Fruit fly (Drosophila melanogaster) whole organism, prepupa: ENCODE measurements around the gene Sac1.
A peak's percentile ranks its signal among the peaks of the same experiment; 100 is the strongest.

Experiments
- CG10631 ChIP-seq: fragments of 200-800 bp; sonication (Bioruptor generic); optimal IDR thresholded peaks from 2 replicates; lab custom pipeline; 2016; ENCODE audit warnings: missing biosample characterization, missing genetic modification characterization
- CG11294 ChIP-seq: fragments of 200-800 bp; sonication (Bioruptor generic); IDR thresholded peaks from 2 replicates; pipeline ENCODE4 v1.3.6; 2022; ENCODE audit warnings: missing biosample characterization, missing genetic modification characterization
- CG11762 ChIP-seq: fragments of 200-800 bp; sonication (Bioruptor generic); optimal IDR thresholded peaks from 3 replicates; lab custom pipeline; 2016; ENCODE audit warnings: missing biosample characterization, missing genetic modification characterization; ENCODE audit not compliant: insufficient read depth
- CG11902 ChIP-seq: fragments of 200-800 bp; sonication (Bioruptor generic); optimal IDR thresholded peaks from 3 replicates; lab custom pipeline; 2016; ENCODE audit warnings: missing biosample characterization, missing genetic modification characterization
- CG15336 ChIP-seq: fragments of 200-800 bp; sonication (Bioruptor generic); IDR thresholded peaks from 2 replicates; pipeline ENCODE4 v1.3.6; 2022; ENCODE audit warnings: missing biosample characterization, missing genetic modification characterization
- CG1621 ChIP-seq: fragments of 200-800 bp; sonication (Bioruptor generic); optimal IDR thresholded peaks from 3 replicates; lab custom pipeline; 2018; ENCODE audit warnings: missing biosample characterization, mild to moderate bottlenecking, missing genetic modification characterization
- CG16779 ChIP-seq: fragments of 200-800 bp; sonication (Bioruptor generic); optimal IDR thresholded peaks from 3 replicates; lab custom pipeline; 2017; ENCODE audit warnings: missing biosample characterization, mild to moderate bottlenecking, missing genetic modification characterization
- CG3032 ChIP-seq: fragments of 200-800 bp; optimal IDR thresholded peaks from 2 replicates; lab custom pipeline; 2019; ENCODE audit warnings: missing biosample characterization, mild to moderate bottlenecking, missing genetic modification characterization, moderate library complexity
- CG32006 ChIP-seq: fragments of 200-800 bp; sonication (Bioruptor generic); optimal IDR thresholded peaks from 3 replicates; lab custom pipeline; 2017; ENCODE audit warnings: missing biosample characterization, mild to moderate bottlenecking, missing genetic modification characterization
- CG34406 ChIP-seq: fragments of 200-800 bp; sonication (Bioruptor generic); optimal IDR thresholded peaks from 3 replicates; lab custom pipeline; 2016; ENCODE audit warnings: missing biosample characterization, missing genetic modification characterization
- CG3919 ChIP-seq: fragments of 200-800 bp; sonication (Bioruptor generic); optimal IDR thresholded peaks from 3 replicates; lab custom pipeline; 2016; ENCODE audit warnings: missing biosample characterization, missing genetic modification characterization
- CG4318 ChIP-seq: fragments of 200-800 bp; sonication (Bioruptor generic); optimal IDR thresholded peaks from 3 replicates; lab custom pipeline; 2017; ENCODE audit warnings: missing biosample characterization, mild to moderate bottlenecking, missing genetic modification characterization
- CG6276 ChIP-seq: fragments of 200-800 bp; sonication (Bioruptor generic); optimal IDR thresholded peaks from 2 replicates; lab custom pipeline; 2017; ENCODE audit warnings: missing biosample characterization, mild to moderate bottlenecking, missing genetic modification characterization
- CG6792 ChIP-seq: fragments of 200-800 bp; sonication (Bioruptor generic); optimal IDR thresholded peaks from 3 replicates; lab custom pipeline; 2016; ENCODE audit warnings: missing biosample characterization, missing genetic modification characterization
- CG6854 ChIP-seq: fragments of 200-800 bp; sonication (Bioruptor generic); optimal IDR thresholded peaks from 2 replicates; lab custom pipeline; 2017; ENCODE audit warnings: missing biosample characterization, mild to moderate bottlenecking, missing genetic modification characterization
- CG7368 ChIP-seq: fragments of 200-800 bp; sonication (Bioruptor generic); optimal IDR thresholded peaks from 3 replicates; lab custom pipeline; 2016; ENCODE audit warnings: missing biosample characterization, missing genetic modification characterization
- CG8119 ChIP-seq: fragments of 200-800 bp; sonication (Bioruptor generic); IDR thresholded peaks from 3 replicates; pipeline ENCODE4 v1.3.6; 2022; ENCODE audit warnings: missing biosample characterization, missing genetic modification characterization
- CG8319 ChIP-seq: fragments of 200-800 bp; sonication (Bioruptor generic); optimal IDR thresholded peaks from 3 replicates; lab custom pipeline; 2016; ENCODE audit warnings: missing biosample characterization, missing genetic modification characterization
- CG9139 ChIP-seq: fragments of 200-800 bp; sonication (Bioruptor generic); optimal IDR thresholded peaks from 3 replicates; lab custom pipeline; 2017; ENCODE audit warnings: missing biosample characterization, mild to moderate bottlenecking, missing genetic modification characterization
- Eip75B ChIP-seq: fragments of 200-800 bp; sonication (Bioruptor generic); optimal IDR thresholded peaks from 3 replicates; lab custom pipeline; 2016; ENCODE audit warnings: missing biosample characterization, missing genetic modification characterization
- Eip78C ChIP-seq: fragments of 200-800 bp; sonication (Bioruptor generic); peaks from one replicate; lab custom pipeline; 2016; ENCODE audit warnings: missing biosample characterization, missing genetic modification characterization
- Eip93F ChIP-seq: fragments of 200-800 bp; sonication (Bioruptor generic); optimal IDR thresholded peaks from 2 replicates; lab custom pipeline; 2016; ENCODE audit warnings: missing biosample characterization, mild to moderate bottlenecking, missing genetic modification characterization
- Ets21C ChIP-seq: fragments of 200-800 bp; sonication (Bioruptor generic); optimal IDR thresholded peaks from 3 replicates; lab custom pipeline; 2016; ENCODE audit warnings: missing biosample characterization, missing genetic modification characterization
- Gug ChIP-seq: fragments of 200-800 bp; sonication (Bioruptor generic); IDR thresholded peaks from 2 replicates; pipeline ENCODE4 v1.3.6; 2022; ENCODE audit warnings: missing biosample characterization, missing genetic modification characterization
- Hr4 ChIP-seq: fragments of 200-800 bp; sonication (Bioruptor generic); optimal IDR thresholded peaks from 3 replicates; lab custom pipeline; 2016; ENCODE audit warnings: missing biosample characterization, missing genetic modification characterization
- Lpt ChIP-seq: fragments of 200-800 bp; sonication (Bioruptor generic); optimal IDR thresholded peaks from 3 replicates; lab custom pipeline; 2016; ENCODE audit warnings: missing biosample characterization, missing genetic modification characterization
- Met ChIP-seq: fragments of 200-800 bp; sonication (Bioruptor generic); optimal IDR thresholded peaks from 3 replicates; lab custom pipeline; 2016; ENCODE audit warnings: missing biosample characterization, missing genetic modification characterization
- OdsH ChIP-seq: fragments of 200-800 bp; sonication (Bioruptor generic); optimal IDR thresholded peaks from 3 replicates; lab custom pipeline; 2016; ENCODE audit warnings: missing biosample characterization, missing genetic modification characterization
- Smox ChIP-seq: fragments of 200-800 bp; sonication (Bioruptor generic); optimal IDR thresholded peaks from 3 replicates; lab custom pipeline; 2016; ENCODE audit warnings: missing biosample characterization, missing genetic modification characterization
- Sox102F ChIP-seq: fragments of 200-800 bp; sonication (Bioruptor generic); optimal IDR thresholded peaks from 2 replicates; lab custom pipeline; 2016; ENCODE audit warnings: missing biosample characterization, mild to moderate bottlenecking, missing genetic modification characterization
- Sox14 ChIP-seq: fragments of 200-800 bp; sonication (Bioruptor generic); optimal IDR thresholded peaks from 3 replicates; lab custom pipeline; 2016; ENCODE audit warnings: missing biosample characterization, missing genetic modification characterization
- acj6 ChIP-seq: fragments of 200-800 bp; sonication (Bioruptor generic); optimal IDR thresholded peaks from 3 replicates; lab custom pipeline; 2016; ENCODE audit warnings: missing biosample characterization, missing genetic modification characterization
- cyc ChIP-seq: fragments of 200-800 bp; sonication (Bioruptor generic); optimal IDR thresholded peaks from 3 replicates; lab custom pipeline; 2016; ENCODE audit warnings: missing biosample characterization, missing genetic modification characterization
- dac ChIP-seq: fragments of 200-800 bp; sonication (Bioruptor generic); optimal IDR thresholded peaks from 2 replicates; lab custom pipeline; 2017; ENCODE audit warnings: missing biosample characterization, mild to moderate bottlenecking, missing genetic modification characterization
- dsx ChIP-seq: fragments of 200-800 bp; optimal IDR thresholded peaks from 3 replicates; lab custom pipeline; 2019; ENCODE audit warnings: missing biosample characterization, mild to moderate bottlenecking, missing genetic modification characterization, moderate library complexity; ENCODE audit not compliant: poor library complexity, severe bottlenecking
- esn ChIP-seq: fragments of 200-800 bp; sonication (Bioruptor generic); optimal IDR thresholded peaks from 2 replicates; lab custom pipeline; 2016; ENCODE audit warnings: missing biosample characterization, mild to moderate bottlenecking, missing genetic modification characterization, moderate library complexity
- fd59A ChIP-seq: fragments of 200-800 bp; sonication (Bioruptor generic); optimal IDR thresholded peaks from 2 replicates; lab custom pipeline; 2017; ENCODE audit warnings: missing biosample characterization, mild to moderate bottlenecking, missing genetic modification characterization, missing genetic modification reagents
- fd85E ChIP-seq: fragments of 200-800 bp; sonication (Bioruptor generic); optimal IDR thresholded peaks from 3 replicates; lab custom pipeline; 2016; ENCODE audit warnings: missing biosample characterization, missing genetic modification characterization
- fkh ChIP-seq: fragments of 200-800 bp; sonication (Bioruptor generic); optimal IDR thresholded peaks from 3 replicates; lab custom pipeline; 2017; ENCODE audit warnings: missing biosample characterization, mild to moderate bottlenecking, missing genetic modification characterization, moderate library complexity
- lz ChIP-seq: fragments of 200-800 bp; sonication (Bioruptor generic); optimal IDR thresholded peaks from 3 replicates; lab custom pipeline; 2016; ENCODE audit warnings: missing biosample characterization, missing genetic modification characterization
- net ChIP-seq: fragments of 200-800 bp; sonication (Bioruptor generic); optimal IDR thresholded peaks from 3 replicates; lab custom pipeline; 2016; ENCODE audit warnings: missing biosample characterization, missing genetic modification characterization
- pdm3 ChIP-seq: fragments of 200-800 bp; sonication (Bioruptor generic); optimal IDR thresholded peaks from 3 replicates; lab custom pipeline; 2016; ENCODE audit warnings: missing biosample characterization, missing genetic modification characterization
- salr ChIP-seq, 2 experiments: fragments of 200-800 bp; sonication (Bioruptor generic); optimal IDR thresholded peaks; 3 replicates each; lab custom pipeline; 2016 to 2018; ENCODE audit warnings: missing biosample characterization in 2 of 2, missing genetic modification characterization in 2 of 2, mild to moderate bottlenecking in 1 of 2
- spab ChIP-seq: fragments of 200-800 bp; sonication (Bioruptor generic); optimal IDR thresholded peaks from 2 replicates; lab custom pipeline; 2017; ENCODE audit warnings: missing biosample characterization, mild to moderate bottlenecking, missing genetic modification characterization, missing genetic modification reagents
- ss ChIP-seq, 2 experiments: fragments of 200-800 bp; sonication (Bioruptor generic); optimal IDR thresholded peaks; 2 replicates in 1 of 2; 3 replicates in 1 of 2; lab custom pipeline; 2017 to 2018; ENCODE audit warnings: mild to moderate bottlenecking in 2 of 2, missing biosample characterization in 2 of 2, missing genetic modification characterization in 2 of 2, moderate library complexity in 1 of 2
- svp ChIP-seq: fragments of 200-800 bp; sonication (Bioruptor generic); peaks from one replicate; lab custom pipeline; 2016; ENCODE audit warnings: missing biosample characterization, missing genetic modification characterization
- topi ChIP-seq: fragments of 200-800 bp; sonication (Bioruptor generic); optimal IDR thresholded peaks from 3 replicates; lab custom pipeline; 2016; ENCODE audit warnings: missing biosample characterization, missing genetic modification characterization
- vri ChIP-seq: fragments of 200-800 bp; sonication (Bioruptor generic); optimal IDR thresholded peaks from 3 replicates; lab custom pipeline; 2016; ENCODE audit warnings: missing biosample characterization, mild to moderate bottlenecking, missing genetic modification characterization

Sac1 gene

dm6 chr3L:1277937-1278336, 30.3 kb downstream of the Sac1 start:
- TF ChIP-seq CG4318 (GFP tag; lab: Kevin White, UChicago) (no peak), svp (GFP tag; lab: Kevin White, UChicago) (peak; percentile 68), lz (GFP tag; lab: Kevin White, UChicago) (no peak), dsx (no peak), CG34406 (GFP tag; lab: Kevin White, UChicago) (no peak), Eip78C (GFP tag; lab: Kevin White, UChicago) (peak; percentile 57), Smox (GFP tag; lab: Kevin White, UChicago) (no peak), CG10631 (GFP tag; lab: Kevin White, UChicago) (no peak), cyc (no peak), CG6854 (GFP tag; lab: Kevin White, UChicago) (no peak), fd85E (GFP tag; lab: Kevin White, UChicago) (no peak), CG11902 (GFP tag; lab: Kevin White, UChicago) (no peak), Sox102F (GFP tag; lab: Kevin White, UChicago) (no peak), CG3032 (tag; lab: Kevin White, UChicago) (no peak), esn (no peak), spab (GFP tag; lab: Kevin White, UChicago) (no peak), Gug (GFP tag; lab: Robert Waterston, UW) (no peak), CG9139 (GFP tag; lab: Kevin White, UChicago) (no peak)

DNA sequence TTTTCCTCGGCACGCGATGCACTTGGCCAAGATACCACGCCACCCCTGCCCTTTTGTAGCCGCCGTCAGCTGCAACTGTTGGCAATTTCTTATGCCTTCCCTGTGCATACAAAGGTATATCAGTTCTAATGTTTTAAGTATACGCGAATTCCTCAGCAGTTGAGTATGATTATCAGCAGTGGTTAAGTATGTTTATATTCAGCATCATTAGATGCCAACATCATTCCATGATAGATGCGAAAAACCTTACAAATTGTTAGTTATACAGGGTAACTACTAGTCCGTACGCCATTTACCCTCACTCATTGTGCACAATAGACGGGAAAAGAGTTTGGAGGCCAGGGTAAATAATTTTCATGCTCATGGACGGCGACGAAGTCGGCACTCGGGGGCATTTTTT, 32.1 kb downstream of the Sac1 start:
- TF ChIP-seq CG10631 (GFP tag; lab: Kevin White, UChicago) (peak; percentile 21), CG11762 (GFP tag; lab: Kevin White, UChicago) (no peak), Eip78C (GFP tag; lab: Kevin White, UChicago) (no peak), CG3919 (GFP tag; lab: Kevin White, UChicago) (no peak), fd85E (GFP tag; lab: Kevin White, UChicago) (no peak), CG6276 (no peak), CG11294 (GFP tag; lab: Robert Waterston, UW) (no peak), topi (GFP tag; lab: Kevin White, UChicago) (no peak), spab (GFP tag; lab: Kevin White, UChicago) (no peak), fd59A (GFP tag; lab: Kevin White, UChicago) (peak; percentile 27), CG8319 (GFP tag; lab: Kevin White, UChicago) (no peak), CG16779 (tag; lab: Kevin White, UChicago) (no peak), CG4318 (GFP tag; lab: Kevin White, UChicago) (no peak), Hr4 (GFP tag; lab: Kevin White, UChicago) (peak; percentile 52), Met (GFP tag; lab: Kevin White, UChicago) (peak; percentile 1), net (GFP tag; lab: Kevin White, UChicago) (peak; percentile 21), CG3032 (tag; lab: Kevin White, UChicago) (no peak), svp (GFP tag; lab: Kevin White, UChicago) (no peak), fkh (GFP tag; lab: Kevin White, UChicago) (no peak), esn (no peak), Eip75B (GFP tag; lab: Kevin White, UChicago) (no peak), CG32006 (peak; percentile 62), OdsH (GFP tag; lab: Kevin White, UChicago) (peak; percentile 47), salr (GFP tag; optimal IDR thresholded peaks at IDR 0.05; lab: Kevin White, UChicago) (peak; percentile 15 to 22), Sox14 (peak; percentile 45), CG11902 (GFP tag; lab: Kevin White, UChicago) (no peak), vri (no peak), CG1621 (tag; lab: Kevin White, UChicago) (peak; percentile 8), Sox102F (GFP tag; lab: Kevin White, UChicago) (peak; percentile 7), acj6 (GFP tag; lab: Kevin White, UChicago) (peak; percentile 56), cyc (no peak), Lpt (GFP tag; lab: Kevin White, UChicago) (peak; percentile 16), ss (GFP tag; optimal IDR thresholded peaks at IDR 0.05; lab: Kevin White, UChicago) (peak; percentile 3 to 15), dsx (no peak), pdm3 (GFP tag; lab: Kevin White, UChicago) (peak; percentile 62), CG8119 (GFP tag; lab: Robert Waterston, UW) (peak; percentile 61), CG15336 (GFP tag; lab: Robert Waterston, UW) (peak; percentile 62), dac (GFP tag; lab: Kevin White, UChicago) (no peak), CG7368 (GFP tag; lab: Kevin White, UChicago) (no peak), Ets21C (GFP tag; lab: Kevin White, UChicago) (no peak), CG6792 (GFP tag; lab: Kevin White, UChicago) (no peak), CG6854 (GFP tag; lab: Kevin White, UChicago) (no peak), Eip93F (GFP tag; lab: Kevin White, UChicago) (no peak), lz (GFP tag; lab: Kevin White, UChicago) (no peak)
